Worm (Caenorhabditis elegans) whole organism, early embryonic: ENCODE results near the gene ric-7.

ENCODE experiments used
- B0310.2 ChIP-seq: sonication (generic microtip); optimal IDR thresholded peaks from 2 replicates; lab custom pipeline; 2016; ENCODE audit warnings: mild to moderate bottlenecking, missing genetic modification characterization, missing compliant biosample characterization
- F13C5.2 ChIP-seq: sonication (generic microtip); optimal IDR thresholded peaks from 2 replicates; lab custom pipeline; 2017; ENCODE audit warnings: mild to moderate bottlenecking, missing genetic modification characterization, inconsistent platforms, missing compliant biosample characterization
- aly-1 ChIP-seq: sonication (generic microtip); optimal IDR thresholded peaks from 2 replicates; lab custom pipeline; 2016; ENCODE audit warnings: missing genetic modification characterization, missing compliant biosample characterization
- ama-1 ChIP-seq: fragments of 150-350 bp; optimal IDR thresholded peaks from 2 replicates; lab custom pipeline; 2014
- ceh-13 ChIP-seq: fragments of 200-800 bp; sonication (Bioruptor generic); optimal IDR thresholded peaks from 2 replicates; lab custom pipeline; 2018; ENCODE audit warnings: mild to moderate bottlenecking, missing genetic modification characterization, missing compliant biosample characterization
- ceh-36 ChIP-seq: sonication (generic microtip); optimal IDR thresholded peaks from 2 replicates; lab custom pipeline; 2016; ENCODE audit warnings: missing genetic modification characterization, inconsistent platforms, missing compliant biosample characterization
- ets-7 ChIP-seq: sonication (generic microtip); optimal IDR thresholded peaks from 2 replicates; lab custom pipeline; 2016; ENCODE audit warnings: missing genotype, missing genetic modification characterization, missing compliant biosample characterization
- flt-1 ChIP-seq: fragments of 200-800 bp; sonication (Bioruptor generic); IDR thresholded peaks from 2 replicates; pipeline ENCODE4 v1.3.6; 2022; ENCODE audit warnings: missing genetic modification characterization, missing compliant biosample characterization
- hmbx-1 ChIP-seq: sonication (generic microtip); optimal IDR thresholded peaks from 2 replicates; lab custom pipeline; 2016; ENCODE audit warnings: mild to moderate bottlenecking, missing genetic modification characterization, missing compliant biosample characterization
- hmg-4 ChIP-seq: fragments of 200-800 bp; sonication (Bioruptor generic); optimal IDR thresholded peaks from 2 replicates; lab custom pipeline; 2018; ENCODE audit warnings: mild to moderate bottlenecking, missing genetic modification characterization, missing compliant biosample characterization
- hnd-1 ChIP-seq: sonication (generic microtip); optimal IDR thresholded peaks from 2 replicates; lab custom pipeline; 2016; ENCODE audit warnings: missing genetic modification characterization, missing compliant biosample characterization
- pes-1 ChIP-seq: fragments of 200-800 bp; sonication (Bioruptor generic); IDR thresholded peaks from 2 replicates; pipeline ENCODE4 v1.3.6; 2022; ENCODE audit warnings: missing genetic modification reagents, missing genetic modification characterization, missing compliant biosample characterization
- scrt-1 ChIP-seq: fragments of 200-800 bp; sonication (Bioruptor generic); IDR thresholded peaks from 2 replicates; pipeline ENCODE4 v1.3.6; 2022; ENCODE audit warnings: missing genetic modification characterization, missing compliant biosample characterization
- sea-1 ChIP-seq: fragments of 200-800 bp; sonication (Bioruptor generic); conservative IDR thresholded peaks from 2 replicates; pipeline ENCODE4 v1.3.6; 2022; ENCODE audit warnings: missing genetic modification characterization, missing compliant biosample characterization
- tbx-11 ChIP-seq: fragments of 200-800 bp; sonication (Bioruptor generic); IDR thresholded peaks from 2 replicates; pipeline ENCODE4 v1.3.6; 2022; ENCODE audit warnings: missing genetic modification characterization, missing compliant biosample characterization
- tbx-37 ChIP-seq: fragments of 200-800 bp; sonication (Bioruptor generic); conservative IDR thresholded peaks from 2 replicates; pipeline ENCODE4 v1.3.6; 2022; ENCODE audit warnings: missing genetic modification reagents, missing genetic modification characterization, missing compliant biosample characterization
- tra-4 ChIP-seq: sonication (generic microtip); optimal IDR thresholded peaks from 2 replicates; lab custom pipeline; 2017; ENCODE audit warnings: missing genetic modification characterization, missing compliant biosample characterization

The ric-7 gene

ce11 chrV:14010021-14010420, 4.3 kb upstream of the ric-7 start:
- TF ChIP-seq tra-4 (tag; lab: Kevin White, UChicago) (no peak), ama-1 (lab: Kevin White, UChicago) (no peak), hmbx-1 (tag; lab: Kevin White, UChicago) (no peak), aly-1 (tag; lab: Kevin White, UChicago) (no peak), ceh-13 (no peak), scrt-1 (GFP tag; lab: Robert Waterston, UW) (no peak), ceh-36 (tag; lab: Kevin White, UChicago) (no peak), tbx-37 (GFP tag; lab: Robert Waterston, UW) (no peak), F13C5.2 (no peak), hmg-4 (GFP tag; lab: Kevin White, UChicago) (no peak), tbx-11 (GFP tag; lab: Robert Waterston, UW) (no peak), B0310.2 (tag; lab: Kevin White, UChicago) (no peak), flt-1 (GFP tag; lab: Robert Waterston, UW) (no peak), sea-1 (GFP tag; lab: Robert Waterston, UW) (no peak), ets-7 (no peak), pes-1 (GFP tag; lab: Robert Waterston, UW) (no peak), hnd-1 (tag; lab: Kevin White, UChicago) (no peak)

ce11 chrV:14008353-14008859, 2.7 kb upstream of the ric-7 start:
- TF ChIP-seq ama-1 (lab: Kevin White, UChicago), result peak; percentile 35
- TF ChIP-seq scrt-1 (GFP tag; lab: Robert Waterston, UW), result no peak

ce11 chrV:14006819-14007218, 1.1 kb upstream of the ric-7 start:
- no peak for TF ChIP-seq F13C5.2
- no peak for TF ChIP-seq hmbx-1 (tag; lab: Kevin White, UChicago)
- no peak for TF ChIP-seq aly-1 (tag; lab: Kevin White, UChicago)
- no peak for TF ChIP-seq B0310.2 (tag; lab: Kevin White, UChicago)
- no peak for TF ChIP-seq flt-1 (GFP tag; lab: Robert Waterston, UW)
- TF ChIP-seq scrt-1 (GFP tag; lab: Robert Waterston, UW), result no peak
- no peak for TF ChIP-seq sea-1 (GFP tag; lab: Robert Waterston, UW)
- TF ChIP-seq ceh-13, result no peak
- no peak for TF ChIP-seq hnd-1 (tag; lab: Kevin White, UChicago)
- no peak for TF ChIP-seq tra-4 (tag; lab: Kevin White, UChicago)
- TF ChIP-seq ceh-36 (tag; lab: Kevin White, UChicago), result no peak
- TF ChIP-seq ets-7, result no peak
- TF ChIP-seq ama-1 (lab: Kevin White, UChicago), result no peak
- no peak for TF ChIP-seq hmg-4 (GFP tag; lab: Kevin White, UChicago)
- TF ChIP-seq pes-1 (GFP tag; lab: Robert Waterston, UW), result no peak
- TF ChIP-seq tbx-37 (GFP tag; lab: Robert Waterston, UW), result no peak

ce11 chrV:14004342-14004741, 1.4 kb downstream of the ric-7 start:
- TF ChIP-seq B0310.2 (tag; lab: Kevin White, UChicago) (no peak), hmg-4 (GFP tag; lab: Kevin White, UChicago) (no peak), ceh-36 (tag; lab: Kevin White, UChicago) (no peak), flt-1 (GFP tag; lab: Robert Waterston, UW) (no peak), hnd-1 (tag; lab: Kevin White, UChicago) (no peak), ceh-13 (no peak), tra-4 (tag; lab: Kevin White, UChicago) (no peak), aly-1 (tag; lab: Kevin White, UChicago) (no peak), ets-7 (no peak), sea-1 (GFP tag; lab: Robert Waterston, UW) (no peak), F13C5.2 (no peak), pes-1 (GFP tag; lab: Robert Waterston, UW) (no peak), tbx-37 (GFP tag; lab: Robert Waterston, UW) (no peak), tbx-11 (GFP tag; lab: Robert Waterston, UW) (no peak), ama-1 (lab: Kevin White, UChicago) (no peak)

ce11 chrV:14003587-14004156, 2.0 kb downstream of the ric-7 start:
- TF ChIP-seq scrt-1 (GFP tag; lab: Robert Waterston, UW) (no peak), hmbx-1 (tag; lab: Kevin White, UChicago) (no peak), ets-7 (no peak), flt-1 (GFP tag; lab: Robert Waterston, UW) (no peak), hnd-1 (tag; lab: Kevin White, UChicago) (no peak), ceh-36 (tag; lab: Kevin White, UChicago) (no peak), F13C5.2 (no peak)

- TF ChIP-seq ceh-13 (no peak), B0310.2 (tag; lab: Kevin White, UChicago) (no peak), ets-7 (no peak), tbx-37 (GFP tag; lab: Robert Waterston, UW) (no peak), ceh-36 (tag; lab: Kevin White, UChicago) (no peak), flt-1 (GFP tag; lab: Robert Waterston, UW) (no peak), tbx-11 (GFP tag; lab: Robert Waterston, UW) (no peak), hmg-4 (GFP tag; lab: Kevin White, UChicago) (no peak), aly-1 (tag; lab: Kevin White, UChicago) (no peak)
Observed at ce11 chrV:14002402-14002801, 3.3 kb downstream of the ric-7 start.

ce11 chrV:14001929-14002328, 3.8 kb downstream of the ric-7 start:
- TF ChIP-seq ets-7, result no peak
- TF ChIP-seq hmg-4 (GFP tag; lab: Kevin White, UChicago), result no peak
- no peak for TF ChIP-seq tbx-37 (GFP tag; lab: Robert Waterston, UW)
- TF ChIP-seq hnd-1 (tag; lab: Kevin White, UChicago), result no peak
- TF ChIP-seq scrt-1 (GFP tag; lab: Robert Waterston, UW), result no peak
- TF ChIP-seq F13C5.2, result no peak
- no peak for TF ChIP-seq ama-1 (lab: Kevin White, UChicago)
- TF ChIP-seq aly-1 (tag; lab: Kevin White, UChicago), result no peak
- TF ChIP-seq tra-4 (tag; lab: Kevin White, UChicago), result no peak
- TF ChIP-seq tbx-11 (GFP tag; lab: Robert Waterston, UW), result no peak
- no peak for TF ChIP-seq sea-1 (GFP tag; lab: Robert Waterston, UW)
